Worm (Caenorhabditis elegans) whole organism, L4 larva: Measurements from ENCODE around the gene twk-31.

Experiments
- ama-1 ChIP-seq: fragments of 150-350 bp; optimal IDR thresholded peaks from 2 replicates; lab custom pipeline; 2014; ENCODE audit warnings: inconsistent platforms, mixed read lengths
- daf-12 ChIP-seq: fragments of 150-350 bp; optimal IDR thresholded peaks from 2 replicates; lab custom pipeline; 2014; ENCODE audit warnings: missing biosample characterization, missing genetic modification reagents, missing genetic modification characterization
- dpl-1 ChIP-seq: fragments of 150-350 bp; optimal IDR thresholded peaks from 2 replicates; lab custom pipeline; 2014; ENCODE audit warnings: missing biosample characterization, missing genetic modification reagents, missing genetic modification characterization
- dve-1 ChIP-seq: sonication (generic microtip); optimal IDR thresholded peaks from 2 replicates; lab custom pipeline; 2017; ENCODE audit warnings: antibody characterized with exemption, mild to moderate bottlenecking, missing genetic modification characterization, missing compliant biosample characterization; ENCODE audit not compliant: insufficient read depth
- jun-1 ChIP-seq: fragments of 150-350 bp; optimal IDR thresholded peaks from 2 replicates; lab custom pipeline; 2014; ENCODE audit warnings: missing biosample characterization, missing genetic modification reagents, missing genetic modification characterization
- mdl-1 ChIP-seq, 2 experiments: fragments of 150-350 bp in 1 of 2; sonication (generic microtip) in 1 of 2; optimal IDR thresholded peaks; 2 replicates each; lab custom pipeline; 2014 to 2017; ENCODE audit warnings: missing biosample characterization in 2 of 2, missing genetic modification characterization in 2 of 2
- mxl-3 ChIP-seq: fragments of 200-800 bp; sonication (Bioruptor generic); optimal IDR thresholded peaks from 2 replicates; lab custom pipeline; 2018; ENCODE audit warnings: mild to moderate bottlenecking, missing genetic modification characterization, missing compliant biosample characterization
- nhr-10 ChIP-seq: fragments of 150-350 bp; optimal IDR thresholded peaks from 2 replicates; lab custom pipeline; 2014; ENCODE audit warnings: missing biosample characterization, missing genetic modification characterization
- nhr-6 ChIP-seq: fragments of 150-350 bp; optimal IDR thresholded peaks from 2 replicates; lab custom pipeline; 2014; ENCODE audit warnings: missing biosample characterization, missing genetic modification characterization
- unc-62 ChIP-seq, 3 experiments: fragments of 150-350 bp in 1 of 3; sonication (generic microtip); optimal IDR thresholded peaks in 2 of 3; peaks in 1 of 3; 1 replicate in 1 of 3; 2 replicates in 2 of 3; lab custom pipeline; 2014 to 2017; ENCODE audit warnings: missing biosample characterization in 3 of 3, missing genetic modification characterization in 3 of 3, missing genetic modification reagents in 3 of 3, missing genotype in 1 of 3

ce11 chrIII:11453970-11454369 is 43.5 kb downstream of the twk-31 start:
- no peak for TF ChIP-seq nhr-6 (tag; lab: Kevin White, UChicago)
- no peak for TF ChIP-seq unc-62 (GFP tag; optimal IDR thresholded peaks at IDR 0.05 in 1 of 2; lab: Kevin White, UChicago)
- no peak for TF ChIP-seq unc-62 (tag; optimal IDR thresholded peaks at IDR 0.05; lab: Kevin White, UChicago)
- TF ChIP-seq mdl-1 (tag; optimal IDR thresholded peaks at IDR 0.05; lab: Kevin White, UChicago), result no peak
- TF ChIP-seq jun-1, result no peak
- no peak for TF ChIP-seq dpl-1 (GFP tag; lab: Kevin White, UChicago)
- no peak for TF ChIP-seq daf-12
- no peak for TF ChIP-seq nhr-10 (tag; lab: Kevin White, UChicago)
- TF ChIP-seq mxl-3 (GFP tag; lab: Kevin White, UChicago), result no peak
- no peak for TF ChIP-seq ama-1 (lab: Kevin White, UChicago)
- no peak for TF ChIP-seq dve-1 (tag; lab: Kevin White, UChicago)
